Worm (Caenorhabditis elegans) whole organism, mixed stage, embryonic: ENCODE data around the gene srt-6.
"Not testable (repeated sequence)": the region's sequence is repeated elsewhere in the genome, so short reads cannot be mapped to it uniquely, and the experiment has no call there.

Experiments
- M03D4.4 ChIP-seq: sonication (generic microtip); optimal IDR thresholded peaks from 2 replicates; lab custom pipeline; 2017; ENCODE audit warnings: mild to moderate bottlenecking, missing genetic modification characterization, missing compliant biosample characterization
- bed-3 ChIP-seq: fragments of 200-800 bp; sonication (Bioruptor generic); optimal IDR thresholded peaks from 3 replicates; lab custom pipeline; 2018; ENCODE audit warnings: mild to moderate bottlenecking, missing genetic modification characterization, moderate library complexity, missing compliant biosample characterization
- blmp-1 ChIP-seq: fragments of 150-350 bp; optimal IDR thresholded peaks from 2 replicates; lab custom pipeline; 2014; ENCODE audit warnings: missing biosample characterization, missing genetic modification characterization
- ceh-39 ChIP-seq: fragments of 150-350 bp; optimal IDR thresholded peaks from 2 replicates; lab custom pipeline; 2014; ENCODE audit warnings: missing biosample characterization, missing genetic modification characterization
- ceh-43 ChIP-seq: fragments of 200-800 bp; sonication (Bioruptor generic); optimal IDR thresholded peaks from 2 replicates; lab custom pipeline; 2018; ENCODE audit warnings: mild to moderate bottlenecking, missing genetic modification characterization, moderate library complexity, missing compliant biosample characterization
- ceh-83 ChIP-seq: fragments of 200-800 bp; sonication (Bioruptor generic); optimal IDR thresholded peaks from 2 replicates; lab custom pipeline; 2018; ENCODE audit warnings: mild to moderate bottlenecking, missing genetic modification characterization, missing compliant biosample characterization
- cnd-1 ChIP-seq: fragments of 200-800 bp; sonication (Bioruptor generic); optimal IDR thresholded peaks from 2 replicates; lab custom pipeline; 2018; ENCODE audit warnings: mild to moderate bottlenecking, missing genetic modification characterization, missing compliant biosample characterization
- drap-1 ChIP-seq: fragments of 200-800 bp; sonication (Bioruptor generic); optimal IDR thresholded peaks from 3 replicates; lab custom pipeline; 2018; ENCODE audit warnings: mild to moderate bottlenecking, missing genetic modification characterization, missing compliant biosample characterization
- elt-1 ChIP-seq: sonication (generic microtip); optimal IDR thresholded peaks from 2 replicates; lab custom pipeline; 2017; ENCODE audit warnings: missing genetic modification characterization, mild to moderate bottlenecking, missing compliant biosample characterization, antibody characterized with exemption, moderate library complexity, borderline replicate concordance; ENCODE audit not compliant: insufficient read depth
- elt-3 ChIP-seq: fragments of 150-350 bp; optimal IDR thresholded peaks from 2 replicates; lab custom pipeline; 2014; ENCODE audit warnings: missing biosample characterization, missing genetic modification characterization
- flh-1 ChIP-seq: fragments of 200-800 bp; sonication (Bioruptor generic); optimal IDR thresholded peaks from 2 replicates; lab custom pipeline; 2018; ENCODE audit warnings: mild to moderate bottlenecking, missing genetic modification characterization, moderate library complexity, missing compliant biosample characterization
- ham-2 ChIP-seq: fragments of 200-800 bp; sonication (Bioruptor generic); optimal IDR thresholded peaks from 2 replicates; lab custom pipeline; 2018; ENCODE audit warnings: mild to moderate bottlenecking, missing genetic modification characterization, missing compliant biosample characterization
- hlh-1 ChIP-seq: fragments of 150-350 bp; optimal IDR thresholded peaks from 2 replicates; lab custom pipeline; 2014; ENCODE audit warnings: missing biosample characterization, missing genetic modification reagents, missing genetic modification characterization
- lin-13 ChIP-seq: fragments of 150-350 bp; optimal IDR thresholded peaks from 2 replicates; lab custom pipeline; 2014; ENCODE audit warnings: missing biosample characterization, missing genetic modification characterization
- lin-32 ChIP-seq: fragments of 200-800 bp; sonication (Bioruptor generic); optimal IDR thresholded peaks from 2 replicates; lab custom pipeline; 2018; ENCODE audit warnings: mild to moderate bottlenecking, missing genetic modification characterization, missing compliant biosample characterization
- lsy-2 ChIP-seq: fragments of 150-350 bp; optimal IDR thresholded peaks from 2 replicates; lab custom pipeline; 2014; ENCODE audit warnings: missing biosample characterization, missing genetic modification characterization
- mab-5 ChIP-seq: fragments of 150-350 bp; optimal IDR thresholded peaks from 2 replicates; lab custom pipeline; 2014; ENCODE audit warnings: missing biosample characterization, missing genetic modification characterization
- mep-1 ChIP-seq: fragments of 150-350 bp; optimal IDR thresholded peaks from 2 replicates; lab custom pipeline; 2017; ENCODE audit warnings: missing biosample characterization, missing genetic modification reagents, missing genetic modification characterization, inconsistent platforms
- mls-2 ChIP-seq: sonication (generic microtip); optimal IDR thresholded peaks from 2 replicates; lab custom pipeline; 2016; ENCODE audit warnings: mild to moderate bottlenecking, missing genetic modification characterization, moderate library complexity, missing compliant biosample characterization
- nhr-12 ChIP-seq: fragments of 150-350 bp; optimal IDR thresholded peaks from 2 replicates; lab custom pipeline; 2014; ENCODE audit warnings: missing biosample characterization, missing genetic modification characterization
- nhr-2 ChIP-seq: fragments of 150-350 bp; optimal IDR thresholded peaks from 2 replicates; lab custom pipeline; 2014; ENCODE audit warnings: missing biosample characterization, missing genetic modification characterization
- nhr-237 ChIP-seq: fragments of 150-350 bp; optimal IDR thresholded peaks from 2 replicates; lab custom pipeline; 2014; ENCODE audit warnings: missing biosample characterization, missing genetic modification characterization
- nhr-28 ChIP-seq: fragments of 150-350 bp; optimal IDR thresholded peaks from 2 replicates; lab custom pipeline; 2014; ENCODE audit warnings: missing biosample characterization, missing genetic modification characterization
- nhr-76 ChIP-seq: sonication (generic microtip); optimal IDR thresholded peaks from 2 replicates; lab custom pipeline; 2017; ENCODE audit warnings: missing biosample characterization, missing genetic modification characterization
- pha-4 ChIP-seq: fragments of 150-350 bp; optimal IDR thresholded peaks from 2 replicates; lab custom pipeline; 2018; ENCODE audit warnings: missing biosample characterization, missing genetic modification reagents, missing genetic modification characterization
- sem-2 ChIP-seq: fragments of 200-800 bp; sonication (Bioruptor generic); optimal IDR thresholded peaks from 2 replicates; lab custom pipeline; 2018; ENCODE audit warnings: mild to moderate bottlenecking, missing genetic modification characterization, missing compliant biosample characterization
- snpc-4 ChIP-seq: fragments of 150-350 bp; optimal IDR thresholded peaks from 2 replicates; lab custom pipeline; 2014; ENCODE audit warnings: missing biosample characterization, missing genetic modification characterization
- sptf-1 ChIP-seq: sonication (generic microtip); optimal IDR thresholded peaks from 2 replicates; lab custom pipeline; 2017; ENCODE audit warnings: mild to moderate bottlenecking, missing genetic modification characterization, moderate library complexity, missing compliant biosample characterization
- tbx-8 ChIP-seq: fragments of 200-800 bp; sonication (Bioruptor generic); optimal IDR thresholded peaks from 2 replicates; lab custom pipeline; 2018; ENCODE audit warnings: mild to moderate bottlenecking, missing genetic modification characterization, moderate library complexity, missing compliant biosample characterization
- unc-120 ChIP-seq: sonication (generic microtip); optimal IDR thresholded peaks from 2 replicates; lab custom pipeline; 2017; ENCODE audit warnings: missing genetic modification characterization, missing compliant biosample characterization; ENCODE audit not compliant: poor library complexity, severe bottlenecking
- unc-39 ChIP-seq: fragments of 150-350 bp; optimal IDR thresholded peaks from 2 replicates; lab custom pipeline; 2014; ENCODE audit warnings: missing biosample characterization, missing genetic modification characterization
- zip-8 ChIP-seq: fragments of 150-350 bp; optimal IDR thresholded peaks from 2 replicates; lab custom pipeline; 2014; ENCODE audit warnings: missing biosample characterization, missing genetic modification characterization

srt-6 gene

ce11 chrV:7408520-7408919 lies at the start of gene srt-6:
TSS of gene srt-6 (minus strand) at chrV:7408814.
- no peak for TF ChIP-seq mep-1 (tag; lab: Kevin White, UChicago)
- no peak for TF ChIP-seq unc-120
- no peak for TF ChIP-seq drap-1 (GFP tag; lab: Kevin White, UChicago)
- TF ChIP-seq zip-8 (tag; lab: Kevin White, UChicago) = peak; percentile 91
- no peak for TF ChIP-seq pha-4

- TF ChIP-seq lin-13 (tag; lab: Kevin White, UChicago) (no peak), nhr-76 (tag; lab: Kevin White, UChicago) (no peak), blmp-1 (no peak), elt-3 (tag; lab: Kevin White, UChicago) (no peak), sem-2 (GFP tag; lab: Kevin White, UChicago) (no peak), drap-1 (GFP tag; lab: Kevin White, UChicago) (no peak)
Measured at ce11 chrV:7455008-7455407, 46.4 kb upstream of the srt-6 start, which contains the start of gene F25E5.2. TSS of gene F25E5.2 (plus strand) at chrV:7455308.

ce11 chrV:7454236-7454635 lies 45.6 kb upstream of the srt-6 start, which contains the start of gene try-8:
TSS of gene try-8 (minus strand) at chrV:7454336.
- no peak for TF ChIP-seq tbx-8 (GFP tag; lab: Kevin White, UChicago)
- TF ChIP-seq lin-13 (tag; lab: Kevin White, UChicago) = no peak
- no peak for TF ChIP-seq blmp-1
- TF ChIP-seq mab-5 (tag; lab: Kevin White, UChicago) = no peak
- TF ChIP-seq unc-39 (tag; lab: Kevin White, UChicago) = no peak
- no peak for TF ChIP-seq nhr-237
- no peak for TF ChIP-seq nhr-12 (tag; lab: Kevin White, UChicago)

ce11 chrV:7451421-7451820 lies 42.8 kb upstream of the srt-6 start, which contains the start of gene try-11:
TSS of gene try-11 (plus strand) at chrV:7451721.
- TF ChIP-seq nhr-12 (tag; lab: Kevin White, UChicago) (no peak), nhr-28 (tag; lab: Kevin White, UChicago) (no peak), tbx-8 (GFP tag; lab: Kevin White, UChicago) (no peak), mab-5 (tag; lab: Kevin White, UChicago) (no peak), drap-1 (GFP tag; lab: Kevin White, UChicago) (no peak), bed-3 (GFP tag; lab: Kevin White, UChicago) (no peak), ham-2 (GFP tag; lab: Kevin White, UChicago) (no peak), blmp-1 (no peak), nhr-2 (no peak), M03D4.4 (tag; lab: Kevin White, UChicago) (no peak), zip-8 (tag; lab: Kevin White, UChicago) (no peak), ceh-83 (GFP tag; lab: Kevin White, UChicago) (no peak), cnd-1 (tag; lab: Kevin White, UChicago) (no peak)

ce11 chrV:7449303-7449827 lies 40.8 kb upstream of the srt-6 start, which contains the start of gene try-12:
TSS of gene try-12 (plus strand) at chrV:7449353.
- TF ChIP-seq mab-5 (tag; lab: Kevin White, UChicago) (no peak), unc-120 (no peak), nhr-12 (tag; lab: Kevin White, UChicago) (no peak), ham-2 (GFP tag; lab: Kevin White, UChicago) (no peak), ceh-39 (no peak)
- TF ChIP-seq, all 35 proteins: peak for 0

ce11 chrV:7446965-7447364 lies 38.4 kb upstream of the srt-6 start, which contains the start of gene F25E5.5:
TSS of gene F25E5.5 (plus strand) at chrV:7447265.
- TF ChIP-seq drap-1 (GFP tag; lab: Kevin White, UChicago) (no peak), elt-3 (tag; lab: Kevin White, UChicago) (no peak)

ce11 chrV:7444331-7444730 lies 35.7 kb upstream of the srt-6 start, which contains the start of gene nhr-141:
TSS of gene nhr-141 (plus strand) at chrV:7444661.
- not testable (repeated sequence) for TF ChIP-seq nhr-28 (tag; lab: Kevin White, UChicago); ceh-83 (GFP tag; lab: Kevin White, UChicago); lsy-2 (tag; lab: Kevin White, UChicago)

- TF ChIP-seq sptf-1 = no peak
- no peak for TF ChIP-seq nhr-2
- TF ChIP-seq sem-2 (GFP tag; lab: Kevin White, UChicago) = no peak
- TF ChIP-seq ham-2 (GFP tag; lab: Kevin White, UChicago) = no peak
- TF ChIP-seq nhr-237 = no peak
- TF ChIP-seq bed-3 (GFP tag; lab: Kevin White, UChicago) = no peak
- TF ChIP-seq elt-1 (tag; lab: Kevin White, UChicago) = no peak
- no peak for TF ChIP-seq flh-1 (GFP tag; lab: Kevin White, UChicago)
- no peak for TF ChIP-seq mls-2
- TF ChIP-seq blmp-1 = no peak
- no peak for TF ChIP-seq mab-5 (tag; lab: Kevin White, UChicago)
- TF ChIP-seq snpc-4 (tag; lab: Kevin White, UChicago) = no peak
- no peak for TF ChIP-seq mep-1 (tag; lab: Kevin White, UChicago)
- TF ChIP-seq hlh-1 = no peak
- TF ChIP-seq ceh-43 (GFP tag; lab: Kevin White, UChicago) = no peak
- no peak for TF ChIP-seq lin-32 (GFP tag; lab: Kevin White, UChicago)
- no peak for TF ChIP-seq tbx-8 (GFP tag; lab: Kevin White, UChicago)
Measured at ce11 chrV:7439807-7440206, 31.2 kb upstream of the srt-6 start, which contains the start of gene try-13. TSS of gene try-13 (plus strand) at chrV:7440107.
